Worm (Caenorhabditis elegans): ENCODE measurements around the gene F07F6.1.

DNA sequence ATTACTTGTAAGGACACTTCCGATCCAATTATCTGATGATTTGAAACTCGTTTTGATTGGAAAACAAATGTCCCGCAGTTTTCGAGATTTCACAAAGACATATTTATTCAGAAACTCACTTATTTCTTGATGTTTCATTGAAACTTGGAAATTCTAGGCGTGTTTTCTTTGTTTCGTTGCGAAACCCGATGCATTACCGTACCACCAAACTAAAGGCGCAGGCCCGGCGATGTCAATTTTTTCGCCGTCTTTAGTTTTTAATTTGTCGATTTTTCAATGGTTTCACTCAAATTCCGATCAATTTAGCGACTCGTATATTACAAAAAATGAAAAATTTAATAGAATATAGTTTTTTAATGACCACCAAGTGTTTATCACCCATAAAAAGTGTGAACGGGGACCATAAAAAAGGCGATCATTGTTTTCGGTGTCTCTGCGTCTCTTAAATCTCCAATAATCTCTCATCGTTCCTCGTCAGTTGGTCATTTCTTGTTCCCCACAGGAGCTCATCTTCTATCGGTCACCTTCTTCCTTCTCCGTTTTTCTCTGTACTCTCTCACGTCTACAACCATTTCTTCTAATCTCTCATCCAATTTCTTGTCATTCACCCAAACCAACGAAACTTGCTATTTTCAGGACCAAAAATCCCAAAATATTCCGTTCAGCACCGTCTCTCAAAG is 28.2 kb downstream of the F07F6.1 start, which contains the start of gene clr-1:
- TF ChIP-seq ama-1 (optimal IDR thresholded peaks at IDR 0.05) = no peak
- TF ChIP-seq flt-1 (GFP tag; IDR thresholded peaks at IDR 0.05) = no peak
- no peak for TF ChIP-seq sea-1 (GFP tag; conservative IDR thresholded peaks at IDR 0.05)
- TF ChIP-seq tra-4 (tag; optimal IDR thresholded peaks at IDR 0.05) = no peak
- no peak for TF ChIP-seq hmbx-1 (tag; optimal IDR thresholded peaks at IDR 0.05)
- no peak for TF ChIP-seq scrt-1 (GFP tag; IDR thresholded peaks at IDR 0.05)
- TF ChIP-seq tbx-11 (GFP tag; IDR thresholded peaks at IDR 0.05) = no peak
- no peak for TF ChIP-seq ceh-13 (GFP tag; optimal IDR thresholded peaks at IDR 0.05)
- TF ChIP-seq B0310.2 (tag; optimal IDR thresholded peaks at IDR 0.05) = no peak
- no peak for TF ChIP-seq F13C5.2 (tag; optimal IDR thresholded peaks at IDR 0.05)
- no peak for TF ChIP-seq ceh-36 (tag; optimal IDR thresholded peaks at IDR 0.05)

Data from whole organism, early embryonic.